Worm (Caenorhabditis elegans) whole organism, L1 larva: Measurements from ENCODE around the gene fkb-4.

Experiments used
- alr-1 ChIP-seq: fragments of 200-800 bp; sonication (Bioruptor generic); optimal IDR thresholded peaks from 2 replicates; lab custom pipeline; 2018; ENCODE audit warnings: borderline replicate concordance, mild to moderate bottlenecking, missing genetic modification characterization, missing compliant biosample characterization
- ama-1 ChIP-seq: fragments of 150-350 bp; optimal IDR thresholded peaks from 2 replicates; lab custom pipeline; 2014
- fos-1 ChIP-seq: fragments of 150-350 bp; optimal IDR thresholded peaks from 2 replicates; lab custom pipeline; 2014; ENCODE audit warnings: missing biosample characterization, missing genetic modification characterization
- irx-1 ChIP-seq: sonication (generic microtip); optimal IDR thresholded peaks from 2 replicates; lab custom pipeline; 2016; ENCODE audit warnings: missing genetic modification characterization, missing compliant biosample characterization
- mep-1 ChIP-seq: fragments of 150-350 bp; optimal IDR thresholded peaks from 2 replicates; lab custom pipeline; 2014; ENCODE audit warnings: missing biosample characterization, missing genetic modification characterization
- nhr-28 ChIP-seq: fragments of 150-350 bp; optimal IDR thresholded peaks from 2 replicates; lab custom pipeline; 2014; ENCODE audit warnings: missing biosample characterization, missing genetic modification characterization
- snpc-4 ChIP-seq: fragments of 150-350 bp; optimal IDR thresholded peaks from 2 replicates; lab custom pipeline; 2014; ENCODE audit warnings: missing biosample characterization, missing genetic modification characterization
- tlp-1 ChIP-seq: fragments of 150-350 bp; optimal IDR thresholded peaks from 2 replicates; lab custom pipeline; 2014; ENCODE audit warnings: missing biosample characterization, missing genetic modification characterization
- unc-130 ChIP-seq: fragments of 150-350 bp; optimal IDR thresholded peaks from 2 replicates; lab custom pipeline; 2017; ENCODE audit warnings: missing biosample characterization, missing genetic modification characterization, inconsistent platforms
- zag-1 ChIP-seq: fragments of 150-350 bp; optimal IDR thresholded peaks from 2 replicates; lab custom pipeline; 2014; ENCODE audit warnings: missing biosample characterization, missing genetic modification characterization
- ztf-11 ChIP-seq, 2 experiments: sonication (generic microtip); optimal IDR thresholded peaks; 2 replicates each; lab custom pipeline; 2016 to 2017; ENCODE audit warnings: missing genetic modification characterization in 2 of 2, missing biosample characterization in 1 of 2, missing compliant biosample characterization in 1 of 2

DNA sequence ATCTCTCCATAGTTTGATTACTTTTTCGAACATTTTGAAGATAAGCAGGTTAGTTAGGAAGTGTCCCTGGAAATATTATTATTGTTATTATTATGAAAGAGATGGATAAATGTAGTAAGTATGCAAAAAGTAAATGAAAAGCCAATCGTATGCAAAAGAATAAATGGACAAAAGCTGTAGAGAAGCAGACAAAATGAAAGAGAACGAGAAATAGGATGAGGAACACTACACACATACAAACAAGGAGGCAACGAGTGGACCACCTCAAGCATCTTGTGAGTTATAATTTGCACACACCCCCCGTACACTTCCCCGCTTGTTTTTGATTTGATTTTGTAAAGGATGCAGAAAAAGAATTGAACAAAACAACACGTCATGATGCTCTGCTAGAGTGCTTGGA, 24.2 kb upstream of the fkb-4 start, which contains the start of gene ZC443.2:
- no peak for TF ChIP-seq alr-1
- TF ChIP-seq unc-130 (tag; lab: Kevin White, UChicago) = no peak
- no peak for TF ChIP-seq ztf-11 (tag; optimal IDR thresholded peaks at IDR 0.05; lab: Kevin White, UChicago)
- TF ChIP-seq nhr-28 (tag; lab: Kevin White, UChicago) = no peak
- no peak for TF ChIP-seq fos-1 (tag; lab: Kevin White, UChicago)
- no peak for TF ChIP-seq snpc-4 (tag; lab: Kevin White, UChicago)
- no peak for TF ChIP-seq tlp-1
- TF ChIP-seq mep-1 (tag; lab: Kevin White, UChicago) = no peak
- no peak for TF ChIP-seq ama-1 (lab: Kevin White, UChicago)
- TF ChIP-seq irx-1 (tag; lab: Kevin White, UChicago) = no peak
- no peak for TF ChIP-seq zag-1 (tag; lab: Kevin White, UChicago)
